Fruit fly (Drosophila melanogaster) whole organism, prepupa: ENCODE measurements around the gene fy.

Experiments used
- Blimp-1 ChIP-seq: fragments of 200-800 bp; sonication (Bioruptor generic); optimal IDR thresholded peaks from 3 replicates; lab custom pipeline; 2017; ENCODE audit warnings: missing biosample characterization, missing genetic modification characterization, mild to moderate bottlenecking, moderate library complexity, missing genetic modification reagents
- CG10631 ChIP-seq: fragments of 200-800 bp; sonication (Bioruptor generic); optimal IDR thresholded peaks from 2 replicates; lab custom pipeline; 2016; ENCODE audit warnings: missing biosample characterization, missing genetic modification characterization
- CG10669 ChIP-seq: fragments of 200-800 bp; sonication (Bioruptor generic); optimal IDR thresholded peaks from 3 replicates; lab custom pipeline; 2018; ENCODE audit warnings: missing biosample characterization, mild to moderate bottlenecking, missing genetic modification characterization, moderate library complexity
- CG11762 ChIP-seq: fragments of 200-800 bp; sonication (Bioruptor generic); optimal IDR thresholded peaks from 3 replicates; lab custom pipeline; 2016; ENCODE audit warnings: missing biosample characterization, missing genetic modification characterization; ENCODE audit not compliant: insufficient read depth
- CG11902 ChIP-seq: fragments of 200-800 bp; sonication (Bioruptor generic); optimal IDR thresholded peaks from 3 replicates; lab custom pipeline; 2016; ENCODE audit warnings: missing biosample characterization, missing genetic modification characterization
- CG15336 ChIP-seq: fragments of 200-800 bp; sonication (Bioruptor generic); IDR thresholded peaks from 2 replicates; pipeline ENCODE4 v1.3.6; 2022; ENCODE audit warnings: missing biosample characterization, missing genetic modification characterization
- CG1621 ChIP-seq: fragments of 200-800 bp; sonication (Bioruptor generic); optimal IDR thresholded peaks from 3 replicates; lab custom pipeline; 2018; ENCODE audit warnings: missing biosample characterization, mild to moderate bottlenecking, missing genetic modification characterization
- CG31627 ChIP-seq: fragments of 200-800 bp; sonication (Bioruptor generic); optimal IDR thresholded peaks from 3 replicates; lab custom pipeline; 2016; ENCODE audit warnings: missing biosample characterization, missing genetic modification characterization
- CG32006 ChIP-seq: fragments of 200-800 bp; sonication (Bioruptor generic); optimal IDR thresholded peaks from 3 replicates; lab custom pipeline; 2017; ENCODE audit warnings: missing biosample characterization, mild to moderate bottlenecking, missing genetic modification characterization
- CG3919 ChIP-seq: fragments of 200-800 bp; sonication (Bioruptor generic); optimal IDR thresholded peaks from 3 replicates; lab custom pipeline; 2016; ENCODE audit warnings: missing biosample characterization, missing genetic modification characterization
- CG4318 ChIP-seq: fragments of 200-800 bp; sonication (Bioruptor generic); optimal IDR thresholded peaks from 3 replicates; lab custom pipeline; 2017; ENCODE audit warnings: missing biosample characterization, mild to moderate bottlenecking, missing genetic modification characterization
- CG6792 ChIP-seq: fragments of 200-800 bp; sonication (Bioruptor generic); optimal IDR thresholded peaks from 3 replicates; lab custom pipeline; 2016; ENCODE audit warnings: missing biosample characterization, missing genetic modification characterization
- CG6808 ChIP-seq: fragments of 200-800 bp; sonication (Bioruptor generic); optimal IDR thresholded peaks from 3 replicates; lab custom pipeline; 2017; ENCODE audit warnings: missing biosample characterization, missing genetic modification characterization, mild to moderate bottlenecking, moderate library complexity, missing genetic modification reagents
- CG6854 ChIP-seq: fragments of 200-800 bp; sonication (Bioruptor generic); optimal IDR thresholded peaks from 2 replicates; lab custom pipeline; 2017; ENCODE audit warnings: missing biosample characterization, mild to moderate bottlenecking, missing genetic modification characterization
- CG7368 ChIP-seq: fragments of 200-800 bp; sonication (Bioruptor generic); optimal IDR thresholded peaks from 3 replicates; lab custom pipeline; 2016; ENCODE audit warnings: missing biosample characterization, missing genetic modification characterization
- CG8119 ChIP-seq: fragments of 200-800 bp; sonication (Bioruptor generic); IDR thresholded peaks from 3 replicates; pipeline ENCODE4 v1.3.6; 2022; ENCODE audit warnings: missing biosample characterization, missing genetic modification characterization
- CG8319 ChIP-seq: fragments of 200-800 bp; sonication (Bioruptor generic); optimal IDR thresholded peaks from 3 replicates; lab custom pipeline; 2016; ENCODE audit warnings: missing biosample characterization, missing genetic modification characterization
- CG8632 ChIP-seq: fragments of 200-800 bp; sonication (Bioruptor generic); optimal IDR thresholded peaks from 3 replicates; lab custom pipeline; 2016; ENCODE audit warnings: missing biosample characterization, missing genetic modification characterization
- CG9139 ChIP-seq: fragments of 200-800 bp; sonication (Bioruptor generic); optimal IDR thresholded peaks from 3 replicates; lab custom pipeline; 2017; ENCODE audit warnings: missing biosample characterization, mild to moderate bottlenecking, missing genetic modification characterization
- Eip75B ChIP-seq: fragments of 200-800 bp; sonication (Bioruptor generic); optimal IDR thresholded peaks from 3 replicates; lab custom pipeline; 2016; ENCODE audit warnings: missing biosample characterization, missing genetic modification characterization
- Eip78C ChIP-seq: fragments of 200-800 bp; sonication (Bioruptor generic); peaks from one replicate; lab custom pipeline; 2016; ENCODE audit warnings: missing biosample characterization, missing genetic modification characterization
- Ets96B ChIP-seq: fragments of 200-800 bp; optimal IDR thresholded peaks from 2 replicates; lab custom pipeline; 2019; ENCODE audit warnings: missing biosample characterization, mild to moderate bottlenecking, missing genetic modification characterization, moderate library complexity
- Gug ChIP-seq: fragments of 200-800 bp; sonication (Bioruptor generic); IDR thresholded peaks from 2 replicates; pipeline ENCODE4 v1.3.6; 2022; ENCODE audit warnings: missing biosample characterization, missing genetic modification characterization
- Hr39 ChIP-seq: fragments of 200-800 bp; sonication (Bioruptor generic); optimal IDR thresholded peaks from 2 replicates; lab custom pipeline; 2016; ENCODE audit warnings: missing biosample characterization, missing genetic modification characterization
- Hr4 ChIP-seq: fragments of 200-800 bp; sonication (Bioruptor generic); optimal IDR thresholded peaks from 3 replicates; lab custom pipeline; 2016; ENCODE audit warnings: missing biosample characterization, missing genetic modification characterization
- Met ChIP-seq: fragments of 200-800 bp; sonication (Bioruptor generic); optimal IDR thresholded peaks from 3 replicates; lab custom pipeline; 2016; ENCODE audit warnings: missing biosample characterization, missing genetic modification characterization
- Smox ChIP-seq: fragments of 200-800 bp; sonication (Bioruptor generic); optimal IDR thresholded peaks from 3 replicates; lab custom pipeline; 2016; ENCODE audit warnings: missing biosample characterization, missing genetic modification characterization
- Sox102F ChIP-seq: fragments of 200-800 bp; sonication (Bioruptor generic); optimal IDR thresholded peaks from 2 replicates; lab custom pipeline; 2016; ENCODE audit warnings: missing biosample characterization, mild to moderate bottlenecking, missing genetic modification characterization
- Sox15 ChIP-seq: fragments of 200-800 bp; sonication (Bioruptor generic); optimal IDR thresholded peaks from 3 replicates; lab custom pipeline; 2016; ENCODE audit warnings: missing biosample characterization, missing genetic modification characterization
- achi ChIP-seq: fragments of 200-800 bp; sonication (Bioruptor generic); optimal IDR thresholded peaks from 3 replicates; lab custom pipeline; 2016; ENCODE audit warnings: missing biosample characterization, missing genetic modification characterization
- cyc ChIP-seq: fragments of 200-800 bp; sonication (Bioruptor generic); optimal IDR thresholded peaks from 3 replicates; lab custom pipeline; 2016; ENCODE audit warnings: missing biosample characterization, missing genetic modification characterization
- dac ChIP-seq: fragments of 200-800 bp; sonication (Bioruptor generic); optimal IDR thresholded peaks from 2 replicates; lab custom pipeline; 2017; ENCODE audit warnings: missing biosample characterization, mild to moderate bottlenecking, missing genetic modification characterization
- dsx ChIP-seq: fragments of 200-800 bp; optimal IDR thresholded peaks from 3 replicates; lab custom pipeline; 2019; ENCODE audit warnings: missing biosample characterization, mild to moderate bottlenecking, missing genetic modification characterization, moderate library complexity; ENCODE audit not compliant: poor library complexity, severe bottlenecking
- eg ChIP-seq: fragments of 200-800 bp; sonication (Bioruptor generic); IDR thresholded peaks from 3 replicates; pipeline ENCODE4 v1.3.6; 2022; ENCODE audit warnings: missing biosample characterization, missing genetic modification characterization
- esn ChIP-seq: fragments of 200-800 bp; sonication (Bioruptor generic); optimal IDR thresholded peaks from 2 replicates; lab custom pipeline; 2016; ENCODE audit warnings: missing biosample characterization, mild to moderate bottlenecking, missing genetic modification characterization, moderate library complexity
- fd59A ChIP-seq: fragments of 200-800 bp; sonication (Bioruptor generic); optimal IDR thresholded peaks from 2 replicates; lab custom pipeline; 2017; ENCODE audit warnings: missing biosample characterization, mild to moderate bottlenecking, missing genetic modification characterization, missing genetic modification reagents
- fd85E ChIP-seq: fragments of 200-800 bp; sonication (Bioruptor generic); optimal IDR thresholded peaks from 3 replicates; lab custom pipeline; 2016; ENCODE audit warnings: missing biosample characterization, missing genetic modification characterization
- fkh ChIP-seq: fragments of 200-800 bp; sonication (Bioruptor generic); optimal IDR thresholded peaks from 3 replicates; lab custom pipeline; 2017; ENCODE audit warnings: missing biosample characterization, mild to moderate bottlenecking, missing genetic modification characterization, moderate library complexity
- lz ChIP-seq: fragments of 200-800 bp; sonication (Bioruptor generic); optimal IDR thresholded peaks from 3 replicates; lab custom pipeline; 2016; ENCODE audit warnings: missing biosample characterization, missing genetic modification characterization
- spab ChIP-seq: fragments of 200-800 bp; sonication (Bioruptor generic); optimal IDR thresholded peaks from 2 replicates; lab custom pipeline; 2017; ENCODE audit warnings: missing biosample characterization, mild to moderate bottlenecking, missing genetic modification characterization, missing genetic modification reagents
- svp ChIP-seq: fragments of 200-800 bp; sonication (Bioruptor generic); peaks from one replicate; lab custom pipeline; 2016; ENCODE audit warnings: missing biosample characterization, missing genetic modification characterization
- topi ChIP-seq: fragments of 200-800 bp; sonication (Bioruptor generic); optimal IDR thresholded peaks from 3 replicates; lab custom pipeline; 2016; ENCODE audit warnings: missing biosample characterization, missing genetic modification characterization
- vri ChIP-seq: fragments of 200-800 bp; sonication (Bioruptor generic); optimal IDR thresholded peaks from 3 replicates; lab custom pipeline; 2016; ENCODE audit warnings: missing biosample characterization, mild to moderate bottlenecking, missing genetic modification characterization

The fy gene

dm6 chr2L:8418113-8418885 lies 15.2 kb upstream of the fy start (continued):
- TF ChIP-seq Gug (GFP tag; lab: Robert Waterston, UW): no peak

- TF ChIP-seq svp (peak; percentile 31), fkh (GFP tag; lab: Kevin White, UChicago) (peak; percentile 34), achi (GFP tag; lab: Kevin White, UChicago) (no peak), esn (GFP tag; lab: Kevin White, UChicago) (peak; percentile 23), Hr39 (GFP tag; lab: Kevin White, UChicago) (no peak), CG4318 (no peak), Blimp-1 (GFP tag; lab: Kevin White, UChicago) (peak; percentile 4), vri (GFP tag; lab: Kevin White, UChicago) (peak; percentile 20), Eip78C (GFP tag; lab: Kevin White, UChicago) (peak; percentile 52)
- TF ChIP-seq, all 60 proteins: peak for 6
Observed at dm6 chr2L:8417562-8417961, 14.5 kb upstream of the fy start.

dm6 chr2L:8416350-8417046 lies 13.4 kb upstream of the fy start:
- peak; percentile 14 for TF ChIP-seq dac (GFP tag; lab: Kevin White, UChicago)
- TF ChIP-seq CG10631 (GFP tag; lab: Kevin White, UChicago): peak; percentile 73
- peak; percentile 60 for TF ChIP-seq CG7368 (GFP tag; lab: Kevin White, UChicago)
- peak; percentile 73 for TF ChIP-seq CG31627
- TF ChIP-seq CG3919 (GFP tag; lab: Kevin White, UChicago): peak; percentile 81
- peak; percentile 94 for TF ChIP-seq Eip78C (GFP tag; lab: Kevin White, UChicago)
- TF ChIP-seq CG4318: no peak
- TF ChIP-seq CG11902 (GFP tag; lab: Kevin White, UChicago): peak; percentile 30
- TF ChIP-seq Gug (GFP tag; lab: Robert Waterston, UW): no peak
- TF ChIP-seq Sox102F: peak; percentile 88
- peak; percentile 80 for TF ChIP-seq Met (GFP tag; lab: Kevin White, UChicago)
- peak; percentile 62 for TF ChIP-seq fd85E
- peak; percentile 76 for TF ChIP-seq CG6792
- TF ChIP-seq Hr4 (GFP tag; lab: Kevin White, UChicago): peak; percentile 56
- TF ChIP-seq CG9139 (GFP tag; lab: Kevin White, UChicago): peak; percentile 47
- peak; percentile 65 for TF ChIP-seq fd59A (GFP tag; lab: Kevin White, UChicago)
- peak; percentile 78 for TF ChIP-seq topi (GFP tag; lab: Kevin White, UChicago)
- peak; percentile 71 for TF ChIP-seq CG1621 (tag; lab: Kevin White, UChicago)
- TF ChIP-seq Sox15 (GFP tag; lab: Kevin White, UChicago): peak; percentile 7
- TF ChIP-seq CG15336 (GFP tag; lab: Robert Waterston, UW): peak; percentile 60
- TF ChIP-seq cyc: peak; percentile 72
- TF ChIP-seq lz (GFP tag; lab: Kevin White, UChicago): peak; percentile 79
- TF ChIP-seq spab (GFP tag; lab: Kevin White, UChicago): peak; percentile 75
- TF ChIP-seq Hr39 (GFP tag; lab: Kevin White, UChicago): peak; percentile 78
- peak; percentile 77 for TF ChIP-seq CG10669 (GFP tag; lab: Kevin White, UChicago)
- peak; percentile 89 for TF ChIP-seq Eip75B (GFP tag; lab: Kevin White, UChicago)
- peak; percentile 6 for TF ChIP-seq CG6854 (GFP tag; lab: Kevin White, UChicago)
- peak; percentile 85 for TF ChIP-seq esn (GFP tag; lab: Kevin White, UChicago)
- TF ChIP-seq CG6808 (GFP tag; lab: Kevin White, UChicago): peak; percentile 73
- peak; percentile 72 for TF ChIP-seq achi (GFP tag; lab: Kevin White, UChicago)
- TF ChIP-seq CG8119 (GFP tag; lab: Robert Waterston, UW): peak; percentile 55; the same call in 2 of the 3 replicates
- TF ChIP-seq dsx (GFP tag; lab: Kevin White, UChicago): peak; percentile 84
- peak; percentile 22 for TF ChIP-seq CG8319 (GFP tag; lab: Kevin White, UChicago)
- peak; percentile 99 for TF ChIP-seq svp
- TF ChIP-seq Ets96B (tag; lab: Kevin White, UChicago): peak; percentile 76
- TF ChIP-seq Smox (GFP tag; lab: Kevin White, UChicago): peak; percentile 73
- no peak for TF ChIP-seq CG11762
- TF ChIP-seq CG8632 (GFP tag; lab: Kevin White, UChicago): peak; percentile 59
- TF ChIP-seq fkh (GFP tag; lab: Kevin White, UChicago): peak; percentile 16
- peak; percentile 60 for TF ChIP-seq eg (GFP tag; lab: Robert Waterston, UW)
- peak; percentile 65 for TF ChIP-seq CG32006 (GFP tag; lab: Kevin White, UChicago)
